Worm (Caenorhabditis elegans) whole organism, L2 larva: ENCODE measurements around the gene C29F9.2.
A peak's percentile ranks its signal among the peaks of the same experiment; 100 is the strongest.

Experiments
- C34F6.9 ChIP-seq: fragments of 150-350 bp; optimal IDR thresholded peaks from 2 replicates; lab custom pipeline; 2014; ENCODE audit warnings: missing biosample characterization, missing genetic modification characterization
- F13H6.1 ChIP-seq: sonication (generic microtip); optimal IDR thresholded peaks from 2 replicates; lab custom pipeline; 2016; ENCODE audit warnings: missing genetic modification characterization, missing compliant biosample characterization
- R02D3.7 ChIP-seq: fragments of 150-350 bp; optimal IDR thresholded peaks from 2 replicates; lab custom pipeline; 2014; ENCODE audit warnings: missing biosample characterization, missing genetic modification characterization
- Y55F3AM.14 ChIP-seq: fragments of 200-800 bp; sonication (Bioruptor generic); optimal IDR thresholded peaks from 2 replicates; lab custom pipeline; 2018; ENCODE audit warnings: mild to moderate bottlenecking, missing genetic modification characterization, missing compliant biosample characterization
- ZK546.5 ChIP-seq: sonication (generic microtip); optimal IDR thresholded peaks from 2 replicates; lab custom pipeline; 2017; ENCODE audit warnings: missing biosample characterization, missing genetic modification characterization
- alr-1 ChIP-seq: fragments of 150-350 bp; optimal IDR thresholded peaks from 2 replicates; lab custom pipeline; 2014; ENCODE audit warnings: missing biosample characterization, missing genetic modification characterization
- aly-2 ChIP-seq: fragments of 150-350 bp; optimal IDR thresholded peaks from 2 replicates; lab custom pipeline; 2014; ENCODE audit warnings: missing biosample characterization, missing genetic modification characterization
- blmp-1 ChIP-seq: sonication (generic microtip); optimal IDR thresholded peaks from 2 replicates; lab custom pipeline; 2017; ENCODE audit warnings: missing genetic modification characterization, mild to moderate bottlenecking, missing compliant biosample characterization, antibody characterized with exemption, moderate library complexity; ENCODE audit not compliant: insufficient read depth
- ceh-16 ChIP-seq: fragments of 150-350 bp; optimal IDR thresholded peaks from 2 replicates; lab custom pipeline; 2014; ENCODE audit warnings: missing biosample characterization, missing genetic modification characterization
- ceh-82 ChIP-seq: fragments of 150-350 bp; optimal IDR thresholded peaks from 2 replicates; lab custom pipeline; 2014; ENCODE audit warnings: missing biosample characterization, missing genetic modification characterization
- crh-2 ChIP-seq: sonication (generic microtip); optimal IDR thresholded peaks from 2 replicates; lab custom pipeline; 2017; ENCODE audit warnings: missing biosample characterization, missing genetic modification characterization
- dmd-4 ChIP-seq: sonication (generic microtip); optimal IDR thresholded peaks from 2 replicates; lab custom pipeline; 2017; ENCODE audit warnings: missing biosample characterization, missing genetic modification characterization
- egl-27 ChIP-seq: sonication (generic microtip); optimal IDR thresholded peaks from 3 replicates; lab custom pipeline; 2017; ENCODE audit warnings: missing biosample characterization, missing genetic modification reagents, missing genetic modification characterization
- elt-1 ChIP-seq: fragments of 150-350 bp; optimal IDR thresholded peaks from 2 replicates; lab custom pipeline; 2014; ENCODE audit warnings: missing biosample characterization, missing genetic modification characterization
- fos-1 ChIP-seq: fragments of 150-350 bp; optimal IDR thresholded peaks from 2 replicates; lab custom pipeline; 2014; ENCODE audit warnings: missing biosample characterization, missing genetic modification characterization
- gmeb-1 ChIP-seq: fragments of 150-350 bp; optimal IDR thresholded peaks from 2 replicates; lab custom pipeline; 2014; ENCODE audit warnings: missing biosample characterization, missing genetic modification characterization
- lin-11 ChIP-seq: fragments of 150-350 bp; sonication (generic microtip); optimal IDR thresholded peaks from 2 replicates; lab custom pipeline; 2014; ENCODE audit warnings: missing biosample characterization, missing genetic modification characterization, inconsistent platforms, mixed read lengths
- lin-13 ChIP-seq: fragments of 150-350 bp; optimal IDR thresholded peaks from 2 replicates; lab custom pipeline; 2014; ENCODE audit warnings: missing biosample characterization, missing genetic modification reagents, missing genetic modification characterization
- lin-39 ChIP-seq: fragments of 150-350 bp; optimal IDR thresholded peaks from 2 replicates; lab custom pipeline; 2014; ENCODE audit warnings: missing biosample characterization, missing genetic modification reagents, missing genetic modification characterization
- lsy-2 ChIP-seq, 2 experiments: fragments of 150-350 bp in 1 of 2; sonication (generic microtip) in 1 of 2; optimal IDR thresholded peaks; 2 replicates each; lab custom pipeline; 2014 to 2017; ENCODE audit warnings: missing biosample characterization in 2 of 2, missing genetic modification characterization in 2 of 2
- mab-5 ChIP-seq: fragments of 150-350 bp; optimal IDR thresholded peaks from 2 replicates; lab custom pipeline; 2014; ENCODE audit warnings: missing biosample characterization, missing genetic modification characterization
- mbf-1 ChIP-seq: sonication (generic microtip); optimal IDR thresholded peaks from 2 replicates; lab custom pipeline; 2017; ENCODE audit warnings: missing biosample characterization, missing genetic modification characterization
- mdl-1 ChIP-seq, 2 experiments: fragments of 150-350 bp in 1 of 2; sonication (generic microtip) in 1 of 2; optimal IDR thresholded peaks; 2 replicates each; lab custom pipeline; 2017; ENCODE audit warnings: missing biosample characterization in 2 of 2, missing genetic modification characterization in 2 of 2
- nhr-10 ChIP-seq: sonication (generic microtip); optimal IDR thresholded peaks from 2 replicates; lab custom pipeline; 2017; ENCODE audit warnings: missing biosample characterization, missing genetic modification characterization
- nhr-11 ChIP-seq: fragments of 150-350 bp; optimal IDR thresholded peaks from 2 replicates; lab custom pipeline; 2014; ENCODE audit warnings: missing biosample characterization, missing genetic modification characterization
- nhr-12 ChIP-seq: fragments of 150-350 bp; optimal IDR thresholded peaks from 2 replicates; lab custom pipeline; 2014; ENCODE audit warnings: missing biosample characterization, missing genetic modification characterization
- nhr-129 ChIP-seq: fragments of 150-350 bp; optimal IDR thresholded peaks from 2 replicates; lab custom pipeline; 2014; ENCODE audit warnings: missing biosample characterization, missing genetic modification characterization
- nhr-23 ChIP-seq: fragments of 150-350 bp; optimal IDR thresholded peaks from 2 replicates; lab custom pipeline; 2014; ENCODE audit warnings: missing biosample characterization, missing genetic modification reagents, missing genetic modification characterization
- nhr-237 ChIP-seq: fragments of 150-350 bp; optimal IDR thresholded peaks from 2 replicates; lab custom pipeline; 2014; ENCODE audit warnings: missing biosample characterization, missing genetic modification characterization
- nhr-25 ChIP-seq: fragments of 150-350 bp; sonication (generic microtip); optimal IDR thresholded peaks from 3 replicates; lab custom pipeline; 2014; ENCODE audit warnings: missing biosample characterization, missing genetic modification characterization
- nhr-6 ChIP-seq: fragments of 150-350 bp; optimal IDR thresholded peaks from 2 replicates; lab custom pipeline; 2014; ENCODE audit warnings: missing biosample characterization, missing genetic modification characterization
- nhr-77 ChIP-seq: fragments of 150-350 bp; optimal IDR thresholded peaks from 2 replicates; lab custom pipeline; 2014; ENCODE audit warnings: missing biosample characterization, missing genetic modification characterization
- peb-1 ChIP-seq: fragments of 150-350 bp; optimal IDR thresholded peaks from 2 replicates; lab custom pipeline; 2014; ENCODE audit warnings: missing biosample characterization, missing genetic modification characterization
- sma-3 ChIP-seq: sonication (generic microtip); optimal IDR thresholded peaks from 2 replicates; lab custom pipeline; 2016; ENCODE audit warnings: missing genetic modification reagents, missing genetic modification characterization, missing compliant biosample characterization
- sma-9 ChIP-seq, 2 experiments: fragments of 150-350 bp in 1 of 2; sonication (generic microtip) in 1 of 2; optimal IDR thresholded peaks; 2 replicates each; lab custom pipeline; 2014 to 2016; ENCODE audit warnings: missing genetic modification characterization in 2 of 2, mild to moderate bottlenecking in 1 of 2, missing biosample characterization in 1 of 2, missing compliant biosample characterization in 1 of 2, missing genetic modification reagents in 1 of 2, moderate library complexity in 1 of 2
- unc-55 ChIP-seq: fragments of 150-350 bp; sonication (generic microtip); optimal IDR thresholded peaks from 3 replicates; lab custom pipeline; 2014; ENCODE audit warnings: missing biosample characterization, missing genetic modification reagents, missing genetic modification characterization
- unc-62 ChIP-seq: fragments of 150-350 bp; optimal IDR thresholded peaks from 2 replicates; lab custom pipeline; 2014; ENCODE audit warnings: missing biosample characterization, missing genetic modification reagents, missing genetic modification characterization
- zag-1 ChIP-seq: fragments of 150-350 bp; optimal IDR thresholded peaks from 2 replicates; lab custom pipeline; 2014; ENCODE audit warnings: missing biosample characterization, missing genetic modification characterization
- ztf-1 ChIP-seq: fragments of 200-800 bp; sonication (Bioruptor generic); conservative IDR thresholded peaks from 2 replicates; pipeline ENCODE4 v1.3.6; 2022; ENCODE audit warnings: missing genetic modification characterization, missing compliant biosample characterization
- ztf-11 ChIP-seq: sonication (generic microtip); optimal IDR thresholded peaks from 2 replicates; lab custom pipeline; 2017; ENCODE audit warnings: missing biosample characterization, missing genetic modification characterization
- ztf-4 ChIP-seq: fragments of 150-350 bp; optimal IDR thresholded peaks from 2 replicates; lab custom pipeline; 2014; ENCODE audit warnings: missing biosample characterization, missing genetic modification characterization

The C29F9.2 gene

DNA sequence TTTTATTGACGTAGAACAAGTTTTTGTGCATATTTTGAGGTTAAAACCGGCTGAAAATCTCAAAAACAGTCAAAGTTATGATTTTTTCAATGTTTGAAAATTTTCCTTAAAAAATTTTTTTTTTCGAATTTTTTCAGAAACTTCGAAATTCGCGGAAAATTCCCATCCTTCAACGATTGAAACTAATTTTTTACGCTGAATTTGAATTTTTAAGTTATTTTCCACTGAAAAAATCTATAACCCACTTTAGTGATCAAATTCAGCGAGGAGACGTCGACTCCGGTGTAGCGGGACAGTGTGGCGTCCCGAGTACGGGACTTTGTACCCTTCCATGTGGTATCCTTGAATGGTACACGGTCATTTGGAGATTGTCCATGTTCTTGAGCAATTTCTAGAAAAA, 38.5 kb upstream of the C29F9.2 start:
- TF ChIP-seq aly-2 = no peak
- no peak for TF ChIP-seq crh-2
- TF ChIP-seq nhr-6 (tag; lab: Kevin White, UChicago) = no peak
- no peak for TF ChIP-seq lin-13 (GFP tag; lab: Kevin White, UChicago)
- TF ChIP-seq elt-1 (tag; lab: Kevin White, UChicago) = no peak
- no peak for TF ChIP-seq alr-1 (tag; lab: Kevin White, UChicago)
- TF ChIP-seq lin-39 (tag; lab: Kevin White, UChicago) = no peak
- no peak for TF ChIP-seq sma-3 (GFP tag; lab: Kevin White, UChicago)
- no peak for TF ChIP-seq dmd-4
- no peak for TF ChIP-seq nhr-10 (tag; lab: Kevin White, UChicago)
- no peak for TF ChIP-seq egl-27
- TF ChIP-seq nhr-23 (tag; lab: Kevin White, UChicago) = no peak

- TF ChIP-seq lin-13 (GFP tag; lab: Kevin White, UChicago) (no peak), gmeb-1 (tag; lab: Kevin White, UChicago) (no peak), nhr-23 (tag; lab: Kevin White, UChicago) (no peak), sma-3 (GFP tag; lab: Kevin White, UChicago) (peak; percentile 29), alr-1 (tag; lab: Kevin White, UChicago) (no peak), zag-1 (no peak), ceh-82 (no peak), ztf-1 (GFP tag; lab: Robert Waterston, UW) (no peak), elt-1 (tag; lab: Kevin White, UChicago) (no peak), sma-9 (GFP tag; optimal IDR thresholded peaks at IDR 0.05; lab: Kevin White, UChicago) (peak; percentile 36), sma-9 (tag; optimal IDR thresholded peaks at IDR 0.05; lab: Kevin White, UChicago) (no peak), mbf-1 (tag; lab: Kevin White, UChicago) (no peak), unc-62 (GFP tag; lab: Kevin White, UChicago) (no peak), lin-39 (tag; lab: Kevin White, UChicago) (no peak), nhr-25 (peak; percentile 25), mdl-1 (tag; optimal IDR thresholded peaks at IDR 0.05; lab: Kevin White, UChicago) (no peak), F13H6.1 (tag; lab: Kevin White, UChicago) (peak; percentile 72), mab-5 (no peak), ztf-11 (tag; lab: Kevin White, UChicago) (no peak), ceh-16 (tag; lab: Kevin White, UChicago) (peak; percentile 38), blmp-1 (tag; lab: Kevin White, UChicago) (no peak), lin-11 (tag; lab: Kevin White, UChicago) (no peak), nhr-12 (no peak), Y55F3AM.14 (GFP tag; lab: Kevin White, UChicago) (no peak), peb-1 (tag; lab: Kevin White, UChicago) (no peak), lsy-2 (tag; optimal IDR thresholded peaks at IDR 0.05; lab: Kevin White, UChicago) (no peak), egl-27 (no peak), nhr-11 (tag; lab: Kevin White, UChicago) (no peak), unc-55 (GFP tag; lab: Kevin White, UChicago) (peak; percentile 17), R02D3.7 (tag; lab: Kevin White, UChicago) (no peak), crh-2 (no peak), ztf-4 (tag; lab: Kevin White, UChicago) (no peak), C34F6.9 (tag; lab: Kevin White, UChicago) (peak; percentile 20), nhr-6 (tag; lab: Kevin White, UChicago) (no peak), dmd-4 (no peak), nhr-77 (tag; lab: Kevin White, UChicago) (no peak), fos-1 (no peak), ZK546.5 (tag; lab: Kevin White, UChicago) (no peak), nhr-237 (tag; lab: Kevin White, UChicago) (no peak)
These were observed 35.9 kb upstream of the C29F9.2 start, which contains the start of gene pat-4 for ce11 chrIII:94759-95330. Gene pat-4, minus strand, starts transcription at chrIII:94809.

DNA sequence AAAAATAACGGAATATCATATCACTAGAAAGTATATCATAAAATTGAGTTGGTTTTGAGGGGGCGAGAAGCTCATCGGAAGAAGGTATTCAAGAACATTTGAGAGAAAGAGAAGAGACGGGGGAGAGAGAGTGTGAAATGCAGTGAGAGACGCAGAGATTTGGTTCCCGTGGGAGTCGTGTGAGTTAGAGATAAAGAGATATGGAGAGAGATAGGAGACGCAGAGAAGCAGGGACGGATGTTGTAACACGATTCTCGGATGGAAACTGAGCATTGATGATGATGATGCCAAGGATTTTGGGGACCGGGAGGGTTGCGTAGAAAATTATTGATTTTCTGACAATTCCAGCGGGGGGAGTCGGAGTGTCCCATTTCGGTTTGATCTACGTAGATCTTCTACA, 34.6 kb upstream of the C29F9.2 start:
- TF ChIP-seq F13H6.1 (tag; lab: Kevin White, UChicago) (peak; percentile 63), lin-13 (GFP tag; lab: Kevin White, UChicago) (peak; percentile 16), mbf-1 (tag; lab: Kevin White, UChicago) (no peak), nhr-129 (tag; lab: Kevin White, UChicago) (peak; percentile 50), alr-1 (tag; lab: Kevin White, UChicago) (no peak), ztf-4 (tag; lab: Kevin White, UChicago) (no peak), C34F6.9 (tag; lab: Kevin White, UChicago) (peak; percentile 20), unc-55 (GFP tag; lab: Kevin White, UChicago) (peak; percentile 24), gmeb-1 (tag; lab: Kevin White, UChicago) (no peak), crh-2 (peak; percentile 36), mdl-1 (tag; optimal IDR thresholded peaks at IDR 0.05; lab: Kevin White, UChicago) (no peak), ztf-1 (GFP tag; lab: Robert Waterston, UW) (no peak), mab-5 (peak; percentile 16), sma-9 (GFP tag; optimal IDR thresholded peaks at IDR 0.05; lab: Kevin White, UChicago) (peak; percentile 35), sma-9 (tag; optimal IDR thresholded peaks at IDR 0.05; lab: Kevin White, UChicago) (no peak), lsy-2 (tag; optimal IDR thresholded peaks at IDR 0.05; lab: Kevin White, UChicago) (peak; percentile 20 to 54)
- TF ChIP-seq, all 48 proteins: peak for 9
